Worm (Caenorhabditis elegans) whole organism, L1 larva: ENCODE measurements around the gene T01D3.6.
A peak's percentile ranks its signal among the peaks of the same experiment; 100 is the strongest.

Experiments
- C16A3.4 ChIP-seq: fragments of 150-350 bp; optimal IDR thresholded peaks from 2 replicates; lab custom pipeline; 2014; ENCODE audit warnings: missing biosample characterization, missing genetic modification characterization
- F16B12.6 ChIP-seq: fragments of 150-350 bp; optimal IDR thresholded peaks from 2 replicates; lab custom pipeline; 2014; ENCODE audit warnings: missing biosample characterization, missing genetic modification characterization
- Y116A8C.19 ChIP-seq: sonication (generic microtip); optimal IDR thresholded peaks from 2 replicates; lab custom pipeline; 2016; ENCODE audit warnings: missing compliant biosample characterization, missing genetic modification characterization, borderline replicate concordance
- aha-1 ChIP-seq: fragments of 150-350 bp; optimal IDR thresholded peaks from 2 replicates; lab custom pipeline; 2014; ENCODE audit warnings: missing biosample characterization, missing genetic modification characterization
- alr-1 ChIP-seq: fragments of 200-800 bp; sonication (Bioruptor generic); optimal IDR thresholded peaks from 2 replicates; lab custom pipeline; 2018; ENCODE audit warnings: borderline replicate concordance, mild to moderate bottlenecking, missing genetic modification characterization, missing compliant biosample characterization
- aly-2 ChIP-seq: fragments of 150-350 bp; optimal IDR thresholded peaks from 2 replicates; lab custom pipeline; 2014; ENCODE audit warnings: missing biosample characterization, missing genetic modification characterization
- blmp-1 ChIP-seq: fragments of 150-350 bp; optimal IDR thresholded peaks from 2 replicates; lab custom pipeline; 2014; ENCODE audit warnings: missing biosample characterization, missing genetic modification characterization
- ceh-63 ChIP-seq: fragments of 200-800 bp; sonication (Bioruptor generic); optimal IDR thresholded peaks from 2 replicates; lab custom pipeline; 2018; ENCODE audit warnings: mild to moderate bottlenecking, missing genetic modification characterization, missing compliant biosample characterization
- ceh-90 ChIP-seq: sonication (generic microtip); optimal IDR thresholded peaks from 2 replicates; lab custom pipeline; 2016; ENCODE audit warnings: missing genetic modification characterization, missing compliant biosample characterization
- dsc-1 ChIP-seq: sonication (generic microtip); optimal IDR thresholded peaks from 2 replicates; lab custom pipeline; 2016; ENCODE audit warnings: mild to moderate bottlenecking, missing genetic modification characterization, missing compliant biosample characterization
- efl-1 ChIP-seq, 4 experiments: fragments of 150-350 bp; optimal IDR thresholded peaks in 3 of 4; peaks in 1 of 4; 1 replicate in 1 of 4; 2 replicates in 3 of 4; lab custom pipeline; 2014; ENCODE audit warnings: missing biosample characterization in 2 of 4, missing genetic modification characterization in 2 of 4, missing genetic modification reagents in 2 of 4
- elt-2 ChIP-seq: sonication (generic microtip); optimal IDR thresholded peaks from 2 replicates; lab custom pipeline; 2016; ENCODE audit warnings: missing genetic modification characterization, mild to moderate bottlenecking, inconsistent platforms, missing compliant biosample characterization, missing genetic modification reagents
- elt-3 ChIP-seq, 6 experiments: fragments of 150-350 bp in 1 of 6; sonication (generic microtip); optimal IDR thresholded peaks; 2 replicates each; lab custom pipeline; 2017 to 2018; ENCODE audit warnings: missing biosample characterization in 6 of 6, missing genetic modification characterization in 6 of 6, inconsistent platforms in 1 of 6
- fkh-10 ChIP-seq: sonication (generic microtip); optimal IDR thresholded peaks from 2 replicates; lab custom pipeline; 2017; ENCODE audit warnings: missing biosample characterization, missing genetic modification reagents, missing genetic modification characterization
- hlh-17 ChIP-seq: fragments of 200-800 bp; sonication (Bioruptor generic); optimal IDR thresholded peaks from 2 replicates; lab custom pipeline; 2018; ENCODE audit warnings: missing genetic modification characterization, mild to moderate bottlenecking, missing compliant biosample characterization, moderate library complexity, borderline replicate concordance
- hlh-4 ChIP-seq: sonication (generic microtip); optimal IDR thresholded peaks from 2 replicates; lab custom pipeline; 2016; ENCODE audit warnings: mild to moderate bottlenecking, missing genetic modification characterization, missing compliant biosample characterization
- isw-1 ChIP-seq: fragments of 200-800 bp; sonication (Bioruptor generic); IDR thresholded peaks from 2 replicates; pipeline ENCODE4 v1.3.6; 2022; ENCODE audit warnings: missing genetic modification characterization, missing compliant biosample characterization
- jun-1 ChIP-seq: fragments of 150-350 bp; optimal IDR thresholded peaks from 2 replicates; lab custom pipeline; 2014; ENCODE audit warnings: missing biosample characterization, missing genetic modification reagents, missing genetic modification characterization
- lin-14 ChIP-seq: fragments of 200-800 bp; sonication (Bioruptor generic); optimal IDR thresholded peaks from 2 replicates; lab custom pipeline; 2018; ENCODE audit warnings: mild to moderate bottlenecking, missing genetic modification characterization, moderate library complexity, missing compliant biosample characterization
- lin-35 ChIP-seq, 2 experiments: fragments of 150-350 bp; optimal IDR thresholded peaks; 2 replicates each; lab custom pipeline; 2014; ENCODE audit warnings: missing biosample characterization in 2 of 2, missing genetic modification characterization in 2 of 2, missing genetic modification reagents in 2 of 2
- lin-39 ChIP-seq: fragments of 150-350 bp; optimal IDR thresholded peaks from 2 replicates; lab custom pipeline; 2014; ENCODE audit warnings: missing biosample characterization, missing genetic modification reagents, missing genetic modification characterization
- lir-3 ChIP-seq: sonication (generic microtip); optimal IDR thresholded peaks from 2 replicates; lab custom pipeline; 2016; ENCODE audit warnings: mild to moderate bottlenecking, missing genetic modification characterization, moderate library complexity, missing compliant biosample characterization; ENCODE audit not compliant: poor library complexity
- mab-9 ChIP-seq: fragments of 200-800 bp; sonication (Bioruptor generic); IDR thresholded peaks from 2 replicates; pipeline ENCODE4 v1.3.6; 2022; ENCODE audit warnings: missing genetic modification reagents, missing genetic modification characterization, missing compliant biosample characterization
- mdl-1 ChIP-seq, 2 experiments: fragments of 150-350 bp; optimal IDR thresholded peaks; 2 replicates each; lab custom pipeline; 2014 to 2017; ENCODE audit warnings: missing biosample characterization in 2 of 2, missing genetic modification characterization in 2 of 2, inconsistent platforms in 1 of 2
- nhr-20 ChIP-seq: sonication (generic microtip); optimal IDR thresholded peaks from 2 replicates; lab custom pipeline; 2016; ENCODE audit warnings: mild to moderate bottlenecking, missing genetic modification characterization, missing compliant biosample characterization
- nhr-71 ChIP-seq: sonication (generic microtip); optimal IDR thresholded peaks from 2 replicates; lab custom pipeline; 2016; ENCODE audit warnings: mild to moderate bottlenecking, missing genetic modification characterization, moderate library complexity, missing compliant biosample characterization
- nhr-84 ChIP-seq: sonication (generic microtip); optimal IDR thresholded peaks from 2 replicates; lab custom pipeline; 2017; ENCODE audit warnings: missing biosample characterization, missing genetic modification characterization
- nhr-90 ChIP-seq: sonication (generic microtip); optimal IDR thresholded peaks from 2 replicates; lab custom pipeline; 2016; ENCODE audit warnings: mild to moderate bottlenecking, missing genetic modification characterization, missing compliant biosample characterization; ENCODE audit not compliant: poor library complexity
- pag-3 ChIP-seq: sonication (generic microtip); optimal IDR thresholded peaks from 2 replicates; lab custom pipeline; 2017; ENCODE audit warnings: missing genetic modification characterization, mild to moderate bottlenecking, missing compliant biosample characterization, antibody characterized with exemption, borderline replicate concordance; ENCODE audit not compliant: insufficient read depth
- pqm-1 ChIP-seq: sonication (generic microtip); optimal IDR thresholded peaks from 3 replicates; lab custom pipeline; 2017; ENCODE audit warnings: missing biosample characterization, missing genetic modification characterization
- rnt-1 ChIP-seq: sonication (generic microtip); optimal IDR thresholded peaks from 2 replicates; lab custom pipeline; 2016; ENCODE audit warnings: mild to moderate bottlenecking, missing genetic modification characterization, moderate library complexity, missing compliant biosample characterization
- skn-1 ChIP-seq: fragments of 150-350 bp; optimal IDR thresholded peaks from 2 replicates; lab custom pipeline; 2014; ENCODE audit warnings: missing biosample characterization, missing genetic modification characterization
- sptf-1 ChIP-seq: fragments of 150-350 bp; optimal IDR thresholded peaks from 2 replicates; lab custom pipeline; 2014; ENCODE audit warnings: missing biosample characterization, missing genetic modification characterization
- sup-37 ChIP-seq: fragments of 200-800 bp; sonication (Bioruptor generic); optimal IDR thresholded peaks from 2 replicates; lab custom pipeline; 2018; ENCODE audit warnings: mild to moderate bottlenecking, missing genetic modification characterization, missing compliant biosample characterization
- tlp-1 ChIP-seq: fragments of 150-350 bp; optimal IDR thresholded peaks from 2 replicates; lab custom pipeline; 2014; ENCODE audit warnings: missing biosample characterization, missing genetic modification characterization
- unc-130 ChIP-seq: fragments of 150-350 bp; optimal IDR thresholded peaks from 2 replicates; lab custom pipeline; 2017; ENCODE audit warnings: missing biosample characterization, missing genetic modification characterization, inconsistent platforms
- xbp-1 ChIP-seq: sonication (generic microtip); optimal IDR thresholded peaks from 2 replicates; lab custom pipeline; 2016; ENCODE audit warnings: missing genetic modification characterization, missing compliant biosample characterization
- zag-1 ChIP-seq: fragments of 150-350 bp; optimal IDR thresholded peaks from 2 replicates; lab custom pipeline; 2014; ENCODE audit warnings: missing biosample characterization, missing genetic modification characterization
- ztf-11 ChIP-seq, 2 experiments: sonication (generic microtip); optimal IDR thresholded peaks; 2 replicates each; lab custom pipeline; 2016 to 2017; ENCODE audit warnings: missing genetic modification characterization in 2 of 2, missing biosample characterization in 1 of 2, missing compliant biosample characterization in 1 of 2

The T01D3.6 gene

DNA sequence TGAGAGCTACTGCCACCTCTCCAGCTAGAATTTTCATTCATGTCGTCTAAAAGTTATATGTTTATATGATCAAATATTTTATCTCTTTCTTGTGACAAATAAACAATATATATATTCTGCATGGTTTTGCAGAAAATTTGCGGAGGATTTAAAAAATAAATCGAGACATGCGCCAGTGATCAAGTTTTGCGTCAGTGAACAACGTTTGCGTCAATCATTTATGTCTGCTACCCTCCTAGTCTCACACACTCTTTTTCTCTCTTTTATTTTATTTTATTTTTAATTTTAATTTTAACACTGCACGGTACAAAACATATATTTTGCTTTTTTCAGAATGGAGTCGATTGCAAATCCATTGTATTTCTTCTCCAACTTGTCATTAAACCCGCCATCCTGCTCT lies 38.1 kb upstream of the T01D3.6 start, which contains the start of the genes tag-65 and ccz-1 (continued):
- peak; percentile 65 for TF ChIP-seq zag-1
- peak; percentile 66 for TF ChIP-seq lir-3
- TF ChIP-seq sup-37 (GFP tag; lab: Kevin White, UChicago), result peak; percentile 66
- TF ChIP-seq C16A3.4 (tag; lab: Kevin White, UChicago), result peak; percentile 87
- TF ChIP-seq ceh-90 (tag; lab: Kevin White, UChicago), result no peak
- TF ChIP-seq hlh-4 (tag; lab: Kevin White, UChicago), result no peak
- no peak for TF ChIP-seq Y116A8C.19 (tag; lab: Kevin White, UChicago)
- no peak for TF ChIP-seq nhr-84
- TF ChIP-seq ztf-11 (tag; optimal IDR thresholded peaks at IDR 0.05; lab: Kevin White, UChicago), result peak in 1 of 2 experiments; percentile 75
- peak; percentile 87 to 91 for TF ChIP-seq lin-35 (GFP tag; optimal IDR thresholded peaks at IDR 0.05; lab: Kevin White, UChicago)
- TF ChIP-seq hlh-17 (GFP tag; lab: Kevin White, UChicago), result no peak
- TF ChIP-seq elt-2 (tag; lab: Kevin White, UChicago), result peak; percentile 62
- peak; percentile 93 for TF ChIP-seq lin-39 (tag; lab: Kevin White, UChicago)

DNA sequence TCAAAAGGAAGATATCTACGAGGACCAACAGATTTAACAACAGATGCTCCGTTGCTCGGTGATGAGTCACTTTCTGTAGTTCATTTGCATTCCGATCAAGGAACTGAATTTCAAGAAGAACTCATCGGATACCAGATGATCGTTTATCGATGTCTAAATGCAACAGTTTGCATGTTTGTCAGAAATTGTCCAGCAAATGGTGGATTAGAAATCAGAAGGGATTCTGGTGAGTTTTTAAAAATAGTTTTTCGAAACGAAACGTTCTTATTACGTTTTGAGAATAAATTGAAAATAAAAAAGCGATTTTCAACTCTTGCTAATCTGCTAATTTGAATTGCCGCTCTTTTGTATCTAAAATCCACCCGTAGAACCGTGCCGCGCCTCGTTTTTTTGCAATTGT lies 36.8 kb upstream of the T01D3.6 start:
- TF ChIP-seq elt-3 (tag; optimal IDR thresholded peaks at IDR 0.05; lab: Kevin White, UChicago) (no peak), lir-3 (no peak), ceh-90 (tag; lab: Kevin White, UChicago) (no peak), pqm-1 (tag; lab: Kevin White, UChicago) (no peak), blmp-1 (tag; lab: Kevin White, UChicago) (no peak), aly-2 (tag; lab: Kevin White, UChicago) (no peak), nhr-90 (tag; lab: Kevin White, UChicago) (no peak), tlp-1 (tag; lab: Kevin White, UChicago) (no peak), isw-1 (GFP tag; lab: Robert Waterston, UW) (no peak), xbp-1 (tag; lab: Kevin White, UChicago) (no peak), dsc-1 (tag; lab: Kevin White, UChicago) (no peak), aha-1 (tag; lab: Kevin White, UChicago) (no peak), sptf-1 (tag; lab: Kevin White, UChicago) (no peak)

DNA sequence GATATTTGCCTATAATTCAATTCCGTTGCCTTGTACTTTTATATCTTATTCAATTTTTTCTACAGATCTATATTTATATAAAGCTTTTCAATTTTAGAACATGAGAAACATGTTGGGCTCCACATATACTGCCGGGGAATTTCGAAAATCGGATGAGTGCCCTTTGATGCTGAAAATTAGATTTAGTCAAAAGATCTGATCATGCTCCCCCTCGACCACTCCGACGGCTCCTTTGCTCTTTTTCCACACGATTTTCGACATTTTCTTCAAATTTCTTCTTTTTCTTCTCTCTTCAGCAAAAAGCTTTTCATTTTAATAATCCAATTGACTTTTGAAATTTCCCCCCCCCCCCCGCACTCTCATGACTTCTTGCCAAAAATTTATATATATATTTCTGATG lies 35.2 kb upstream of the T01D3.6 start:
- TF ChIP-seq nhr-71, result peak; percentile 2
- TF ChIP-seq lin-14, result peak; percentile 47
- no peak for TF ChIP-seq jun-1 (tag; lab: Kevin White, UChicago)
- no peak for TF ChIP-seq efl-1 (optimal IDR thresholded peaks at IDR 0.05; lab: Kevin White, UChicago)
- TF ChIP-seq efl-1 (GFP tag; optimal IDR thresholded peaks at IDR 0.05 in 1 of 2; lab: Kevin White, UChicago), result peak in 1 of 2 experiments; percentile 78
- peak; percentile 12; the same call in 1 of the 2 replicates for TF ChIP-seq mab-9 (GFP tag; lab: Robert Waterston, UW)
- TF ChIP-seq fkh-10 (GFP tag; lab: Kevin White, UChicago), result peak; percentile 82

DNA sequence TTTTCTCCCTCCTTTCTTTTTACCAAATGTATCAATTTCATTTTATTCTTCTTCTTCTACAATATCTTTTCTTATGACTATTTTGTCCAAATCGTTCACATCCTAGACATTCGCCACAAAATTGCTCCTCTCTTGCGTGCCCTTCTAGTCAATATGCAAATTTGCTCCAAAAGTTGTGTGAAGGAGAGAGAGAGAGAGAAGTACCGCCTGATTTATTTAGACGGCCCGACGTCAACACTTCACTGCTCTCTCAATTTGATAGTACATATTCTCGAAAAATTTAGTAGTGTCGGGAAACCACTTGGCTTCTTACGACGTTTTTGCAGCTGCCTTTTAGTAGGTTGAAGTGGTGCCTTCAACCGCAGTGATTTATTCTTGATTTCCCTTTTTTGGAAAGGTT lies 30.1 kb upstream of the T01D3.6 start:
- TF ChIP-seq rnt-1 (tag; lab: Kevin White, UChicago) (no peak), lin-14 (peak; percentile 51)

DNA sequence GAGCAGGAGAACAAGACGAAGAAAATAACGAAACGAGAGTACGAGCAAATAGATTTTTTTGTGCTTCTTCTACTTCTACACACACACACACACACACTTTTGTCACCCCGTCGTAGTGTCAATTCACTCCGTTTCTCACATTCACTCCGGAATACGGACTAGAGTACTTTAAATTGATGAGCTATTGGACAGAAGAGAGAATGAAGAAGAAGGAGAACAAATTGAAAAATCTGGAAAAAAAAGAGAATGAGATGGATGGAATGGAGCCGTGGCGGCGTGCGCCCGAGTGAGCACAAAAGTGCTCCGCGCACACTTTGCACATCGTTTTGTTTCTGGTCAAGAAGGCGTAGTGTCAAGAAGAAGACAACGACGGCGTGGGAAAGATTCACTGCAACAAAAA lies 29.1 kb upstream of the T01D3.6 start:
- TF ChIP-seq ceh-63 (GFP tag; lab: Kevin White, UChicago) (no peak), nhr-71 (no peak), mdl-1 (tag; optimal IDR thresholded peaks at IDR 0.05; lab: Kevin White, UChicago) (no peak), nhr-90 (tag; lab: Kevin White, UChicago) (no peak), mab-9 (GFP tag; lab: Robert Waterston, UW) (no peak), F16B12.6 (tag; lab: Kevin White, UChicago) (no peak), unc-130 (tag; lab: Kevin White, UChicago) (no peak), ceh-90 (tag; lab: Kevin White, UChicago) (no peak), pqm-1 (tag; lab: Kevin White, UChicago) (no peak), alr-1 (tag; lab: Kevin White, UChicago) (no peak), pag-3 (no peak), C16A3.4 (tag; lab: Kevin White, UChicago) (no peak), nhr-20 (no peak), skn-1 (tag; lab: Kevin White, UChicago) (no peak)
